Fruit fly (Drosophila melanogaster) whole organism, embryonic: ENCODE measurements around the gene CheB38b.

Experiments
- Ada2b ChIP-seq: fragments of 200-800 bp; sonication (Bioruptor generic); IDR thresholded peaks from 2 replicates; pipeline ENCODE4 v1.3.6; 2022; ENCODE audit warnings: missing biosample characterization, missing genetic modification characterization
- Antp ChIP-seq: fragments of 200-800 bp; sonication (Bioruptor generic); optimal IDR thresholded peaks from 3 replicates; lab custom pipeline; 2016; ENCODE audit warnings: missing biosample characterization, missing genetic modification characterization
- CG10147 ChIP-seq: fragments of 200-800 bp; sonication (Bioruptor generic); optimal IDR thresholded peaks from 2 replicates; lab custom pipeline; 2019; ENCODE audit warnings: missing biosample characterization, mild to moderate bottlenecking, missing genetic modification characterization, moderate library complexity
- CG1024 ChIP-seq: fragments of 200-800 bp; sonication (Bioruptor generic); IDR thresholded peaks from 2 replicates; pipeline ENCODE4 v1.3.6; 2022; ENCODE audit warnings: missing biosample characterization, missing genetic modification characterization
- CG10321 ChIP-seq: fragments of 200-800 bp; sonication (Bioruptor generic); IDR thresholded peaks from 2 replicates; pipeline ENCODE4 v1.3.6; 2022; ENCODE audit warnings: missing biosample characterization, missing genetic modification characterization
- CG10565 ChIP-seq: fragments of 200-800 bp; sonication (Bioruptor generic); optimal IDR thresholded peaks from 3 replicates; lab custom pipeline; 2016; ENCODE audit warnings: missing biosample characterization, mild to moderate bottlenecking, missing genetic modification characterization
- CG11093 ChIP-seq: fragments of 200-800 bp; sonication (Bioruptor generic); IDR thresholded peaks from 3 replicates; pipeline ENCODE4 v1.3.6; 2022; ENCODE audit warnings: missing biosample characterization, missing genetic modification characterization
- CG11695 ChIP-seq: fragments of 200-800 bp; sonication (Bioruptor generic); IDR thresholded peaks from 3 replicates; pipeline ENCODE4 v1.3.6; 2022; ENCODE audit warnings: missing biosample characterization, missing genetic modification characterization
- CG12219 ChIP-seq: fragments of 200-800 bp; sonication (Bioruptor generic); optimal IDR thresholded peaks from 3 replicates; lab custom pipeline; 2018; ENCODE audit warnings: missing biosample characterization, mild to moderate bottlenecking, missing genetic modification characterization
- CG13424 ChIP-seq: fragments of 200-800 bp; sonication (Bioruptor generic); optimal IDR thresholded peaks from 2 replicates; lab custom pipeline; 2019; ENCODE audit warnings: missing biosample characterization, mild to moderate bottlenecking, missing genetic modification characterization, moderate library complexity
- CG15011 ChIP-seq: fragments of 200-800 bp; sonication (Bioruptor generic); optimal IDR thresholded peaks from 3 replicates; lab custom pipeline; 2018; ENCODE audit warnings: missing biosample characterization, mild to moderate bottlenecking, missing genetic modification characterization
- CG15073 ChIP-seq: fragments of 200-800 bp; sonication (Bioruptor generic); optimal IDR thresholded peaks from 2 replicates; lab custom pipeline; 2016; ENCODE audit warnings: missing biosample characterization, missing genetic modification characterization
- CG15479 ChIP-seq: fragments of 200-800 bp; sonication (Bioruptor generic); optimal IDR thresholded peaks from 3 replicates; lab custom pipeline; 2019; ENCODE audit warnings: missing biosample characterization, mild to moderate bottlenecking, missing genetic modification characterization, moderate library complexity
- CG17328 ChIP-seq: fragments of 200-800 bp; sonication (Bioruptor generic); IDR thresholded peaks from 2 replicates; pipeline ENCODE4 v1.3.6; 2022; ENCODE audit warnings: missing biosample characterization, missing genetic modification characterization
- CG34422 ChIP-seq: fragments of 200-800 bp; sonication (Bioruptor generic); IDR thresholded peaks from 3 replicates; pipeline ENCODE4 v1.3.6; 2022; ENCODE audit warnings: missing biosample characterization, missing genetic modification characterization
- CG4820 ChIP-seq: fragments of 200-800 bp; sonication (Bioruptor generic); optimal IDR thresholded peaks from 3 replicates; lab custom pipeline; 2016; ENCODE audit warnings: missing biosample characterization, missing genetic modification characterization
- CG6272 ChIP-seq: fragments of 200-800 bp; sonication (Bioruptor generic); IDR thresholded peaks from 2 replicates; pipeline ENCODE4 v1.3.6; 2022; ENCODE audit warnings: missing biosample characterization, missing genetic modification characterization
- Dek ChIP-seq: fragments of 200-800 bp; sonication (Bioruptor generic); optimal IDR thresholded peaks from 3 replicates; lab custom pipeline; 2019; ENCODE audit warnings: missing biosample characterization, mild to moderate bottlenecking, missing genetic modification characterization, moderate library complexity
- GATAe ChIP-seq: fragments of 200-800 bp; sonication (Bioruptor generic); conservative IDR thresholded peaks from 2 replicates; pipeline ENCODE4 v1.3.6; 2022; ENCODE audit warnings: missing biosample characterization, missing genetic modification characterization
- Gug ChIP-seq: fragments of 200-800 bp; sonication (Bioruptor generic); IDR thresholded peaks from 4 replicates; pipeline ENCODE4 v1.3.6; 2022; ENCODE audit warnings: missing biosample characterization, missing genetic modification characterization
- HLH4C ChIP-seq: fragments of 200-800 bp; sonication (Bioruptor generic); IDR thresholded peaks from 3 replicates; pipeline ENCODE4 v1.3.6; 2022; ENCODE audit warnings: missing biosample characterization, missing genetic modification characterization; ENCODE audit not compliant: partially characterized antibody
- Hmr ChIP-seq: fragments of 200-800 bp; sonication (Bioruptor generic); optimal IDR thresholded peaks from 3 replicates; lab custom pipeline; 2017; ENCODE audit warnings: mild to moderate bottlenecking, missing biosample characterization, missing genetic modification reagents, missing genetic modification characterization
- Hmx ChIP-seq: fragments of 200-800 bp; sonication (Bioruptor generic); optimal IDR thresholded peaks from 2 replicates; lab custom pipeline; 2016; ENCODE audit warnings: missing biosample characterization, missing genetic modification characterization
- Med ChIP-seq: fragments of 200-800 bp; sonication (Bioruptor generic); peaks from one replicate; lab custom pipeline; 2016; ENCODE audit warnings: missing biosample characterization, missing genetic modification characterization, mild to moderate bottlenecking, inconsistent platforms, moderate library complexity
- Oli ChIP-seq: fragments of 200-800 bp; sonication (Bioruptor generic); optimal IDR thresholded peaks from 2 replicates; lab custom pipeline; 2018; ENCODE audit warnings: missing biosample characterization, mild to moderate bottlenecking, missing genetic modification characterization, moderate library complexity
- Rx ChIP-seq: fragments of 200-800 bp; sonication (Bioruptor generic); IDR thresholded peaks from 2 replicates; pipeline ENCODE4 v1.3.6; 2022; ENCODE audit warnings: missing biosample characterization, missing genetic modification characterization
- TFAM ChIP-seq: fragments of 200-800 bp; sonication (Bioruptor generic); optimal IDR thresholded peaks from 2 replicates; lab custom pipeline; 2017; ENCODE audit warnings: missing biosample characterization, missing genetic modification characterization, inconsistent platforms
- Vsx1 ChIP-seq: fragments of 200-800 bp; sonication (Bioruptor generic); optimal IDR thresholded peaks from 2 replicates; lab custom pipeline; 2017; ENCODE audit warnings: missing biosample characterization, mild to moderate bottlenecking, missing genetic modification characterization, missing genetic modification reagents
- ase ChIP-seq: fragments of 200-800 bp; sonication (Bioruptor generic); IDR thresholded peaks from 3 replicates; pipeline ENCODE4 v1.3.6; 2022; ENCODE audit warnings: missing biosample characterization, missing genetic modification characterization
- ash1 ChIP-seq: fragments of 200-800 bp; sonication (Bioruptor generic); optimal IDR thresholded peaks from 2 replicates; lab custom pipeline; 2018; ENCODE audit warnings: missing biosample characterization, mild to moderate bottlenecking, missing genetic modification characterization
- bab2 ChIP-seq: fragments of 200-800 bp; sonication (Bioruptor generic); optimal IDR thresholded peaks from 2 replicates; lab custom pipeline; 2016; ENCODE audit warnings: missing biosample characterization, missing genetic modification characterization
- bbx ChIP-seq: fragments of 200-800 bp; sonication (Bioruptor generic); IDR thresholded peaks from 2 replicates; pipeline ENCODE4 v1.3.6; 2022; ENCODE audit warnings: missing biosample characterization, missing genetic modification characterization; ENCODE audit not compliant: partially characterized antibody
- chinmo ChIP-seq: fragments of 200-800 bp; sonication (Bioruptor generic); IDR thresholded peaks from 4 replicates; pipeline ENCODE4 v1.3.6; 2022; ENCODE audit warnings: missing biosample characterization, missing genetic modification characterization; ENCODE audit not compliant: partially characterized antibody
- grn ChIP-seq: fragments of 200-800 bp; sonication (Bioruptor generic); optimal IDR thresholded peaks from 3 replicates; lab custom pipeline; 2017; ENCODE audit warnings: missing biosample characterization, missing genetic modification characterization
- gsb ChIP-seq: fragments of 200-800 bp; sonication (Bioruptor generic); IDR thresholded peaks from 2 replicates; pipeline ENCODE4 v1.3.6; 2022; ENCODE audit warnings: missing biosample characterization, missing genetic modification characterization
- hth ChIP-seq: fragments of >200 bp; optimal IDR thresholded peaks from 2 replicates; lab custom pipeline; 2017; ENCODE audit warnings: inconsistent platforms
- ind ChIP-seq: fragments of 200-800 bp; sonication (Bioruptor generic); optimal IDR thresholded peaks from 3 replicates; lab custom pipeline; 2016; ENCODE audit warnings: missing biosample characterization, missing genetic modification characterization
- kni ChIP-seq: fragments of 200-800 bp; sonication (Bioruptor generic); optimal IDR thresholded peaks from 3 replicates; lab custom pipeline; 2017; ENCODE audit warnings: mild to moderate bottlenecking, missing biosample characterization, missing genetic modification reagents, missing genetic modification characterization
- pnt ChIP-seq: fragments of 200-800 bp; sonication (Bioruptor generic); optimal IDR thresholded peaks from 3 replicates; lab custom pipeline; 2016; ENCODE audit warnings: missing biosample characterization, missing genetic modification characterization
- pros ChIP-seq: fragments of 200-800 bp; sonication (Bioruptor generic); optimal IDR thresholded peaks from 3 replicates; lab custom pipeline; 2019; ENCODE audit warnings: missing biosample characterization, mild to moderate bottlenecking, missing genetic modification characterization, moderate library complexity
- psq ChIP-seq: fragments of 200-800 bp; sonication (Bioruptor generic); optimal IDR thresholded peaks from 2 replicates; lab custom pipeline; 2017; ENCODE audit warnings: missing biosample characterization, missing genetic modification characterization
- repo ChIP-seq: fragments of 200-800 bp; sonication (Bioruptor generic); optimal IDR thresholded peaks from 2 replicates; lab custom pipeline; 2016; ENCODE audit warnings: missing biosample characterization, missing genetic modification characterization
- sc ChIP-seq, 3 experiments: fragments of >200 bp in 2 of 3; fragments of 200-800 bp in 1 of 3; sonication (Bioruptor generic) in 1 of 3; optimal IDR thresholded peaks; 2 replicates in 2 of 3; 3 replicates in 1 of 3; lab custom pipeline; 2017; ENCODE audit warnings: mild to moderate bottlenecking in 1 of 3, missing biosample characterization in 1 of 3, missing genetic modification characterization in 1 of 3, missing genetic modification reagents in 1 of 3
- schlank ChIP-seq: fragments of 200-800 bp; sonication (Bioruptor generic); optimal IDR thresholded peaks from 2 replicates; lab custom pipeline; 2018; ENCODE audit warnings: missing biosample characterization, mild to moderate bottlenecking, missing genetic modification characterization
- ssp ChIP-seq: fragments of 200-800 bp; sonication (Bioruptor generic); IDR thresholded peaks from 2 replicates; pipeline ENCODE4 v1.3.6; 2022; ENCODE audit warnings: missing biosample characterization, missing genetic modification characterization
- tap ChIP-seq: fragments of 200-800 bp; optimal IDR thresholded peaks from 3 replicates; lab custom pipeline; 2019; ENCODE audit warnings: missing biosample characterization, mild to moderate bottlenecking, missing genetic modification characterization, moderate library complexity
- toy ChIP-seq: fragments of 200-800 bp; sonication (Bioruptor generic); IDR thresholded peaks from 2 replicates; pipeline ENCODE4 v1.3.6; 2022; ENCODE audit warnings: missing biosample characterization, missing genetic modification characterization
- tx ChIP-seq: fragments of 200-800 bp; sonication (Bioruptor generic); optimal IDR thresholded peaks from 2 replicates; lab custom pipeline; 2016; ENCODE audit warnings: missing biosample characterization, missing genetic modification characterization
- unpg ChIP-seq: fragments of 200-800 bp; sonication (Bioruptor generic); optimal IDR thresholded peaks from 3 replicates; lab custom pipeline; 2018; ENCODE audit warnings: missing biosample characterization, mild to moderate bottlenecking, missing genetic modification characterization, moderate library complexity
- vvl ChIP-seq: fragments of 200-800 bp; sonication (Bioruptor generic); IDR thresholded peaks from 2 replicates; pipeline ENCODE4 v1.3.6; 2022; ENCODE audit warnings: missing biosample characterization, missing genetic modification characterization
- wdn ChIP-seq: fragments of 200-800 bp; sonication (Bioruptor generic); IDR thresholded peaks from 2 replicates; pipeline ENCODE4 v1.3.6; 2022; ENCODE audit warnings: missing biosample characterization, missing genetic modification characterization
- wor ChIP-seq: fragments of 200-800 bp; sonication (Bioruptor generic); IDR thresholded peaks from 2 replicates; pipeline ENCODE4 v1.3.6; 2022; ENCODE audit warnings: missing biosample characterization, missing genetic modification characterization

CheB38b gene

DNA sequence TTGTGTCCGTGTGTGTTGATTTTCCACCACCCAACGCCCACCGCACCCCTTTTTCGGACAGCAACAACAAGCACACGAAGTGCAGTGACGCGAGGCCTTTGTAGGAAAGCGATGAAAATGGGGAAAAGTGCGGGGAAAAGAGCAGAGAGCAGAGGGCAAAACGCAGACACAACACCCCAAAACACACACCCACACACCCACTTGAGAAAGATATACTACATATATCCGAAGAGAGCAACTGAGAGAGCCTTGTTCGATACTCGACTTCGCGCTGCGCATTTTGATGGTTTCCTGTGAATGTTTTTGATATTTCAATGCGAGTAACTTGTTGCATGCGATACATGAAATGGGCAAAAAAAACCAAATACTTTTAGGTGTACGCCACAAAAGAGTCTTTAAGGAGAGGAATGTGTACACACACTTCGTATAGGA lies 13.3 kb downstream of the CheB38b start (continued):
- TF ChIP-seq CG15011 (GFP tag; lab: Kevin White, UChicago): no peak
- peak; percentile 12 for TF ChIP-seq kni (GFP tag; lab: Kevin White, UChicago)
- peak; percentile 83 for TF ChIP-seq pros
- no peak for TF ChIP-seq schlank (tag; lab: Kevin White, UChicago)
- TF ChIP-seq repo (GFP tag; lab: Kevin White, UChicago): no peak
- TF ChIP-seq Hmr (GFP tag; lab: Kevin White, UChicago): no peak
- TF ChIP-seq Antp (GFP tag; lab: Kevin White, UChicago): no peak
- no peak for TF ChIP-seq bab2 (GFP tag; lab: Kevin White, UChicago)
- no peak for TF ChIP-seq wdn (GFP tag; lab: Robert Waterston, UW)
- no peak for TF ChIP-seq vvl
- peak; percentile 78; the same call in 2 of the 4 replicates for TF ChIP-seq chinmo
- no peak for TF ChIP-seq CG17328 (GFP tag; lab: Robert Waterston, UW)
- TF ChIP-seq hth (lab: Kevin White, UChicago): no peak
- no peak for TF ChIP-seq tx
- TF ChIP-seq CG11093: no peak
- no peak for TF ChIP-seq CG13424 (tag; lab: Kevin White, UChicago)
- no peak for TF ChIP-seq CG15073 (GFP tag; lab: Kevin White, UChicago)
- TF ChIP-seq Ada2b (GFP tag; lab: Robert Waterston, UW): no peak
- 0 out of 2 replicates have a peak, but pooled peaks have one; percentile 47 for TF ChIP-seq toy
- no peak for TF ChIP-seq CG10321 (GFP tag; lab: Robert Waterston, UW)
- TF ChIP-seq CG10565 (GFP tag; lab: Kevin White, UChicago): no peak
- TF ChIP-seq ssp (GFP tag; lab: Robert Waterston, UW): no peak
- TF ChIP-seq CG10147 (GFP tag; lab: Kevin White, UChicago): no peak
- 0 out of 3 replicates have a peak, but pooled peaks have one; percentile 29 for TF ChIP-seq HLH4C (GFP tag; lab: Robert Waterston, UW)
- TF ChIP-seq CG34422 (GFP tag; lab: Robert Waterston, UW): no peak
- no peak for TF ChIP-seq CG1024 (GFP tag; lab: Robert Waterston, UW)
- no peak for TF ChIP-seq Vsx1 (GFP tag; lab: Kevin White, UChicago)
- no peak for TF ChIP-seq psq (GFP tag; lab: Kevin White, UChicago)
- no peak for TF ChIP-seq sc (optimal IDR thresholded peaks at IDR 0.05; lab: Kevin White, UChicago)
- no peak for TF ChIP-seq sc (GFP tag; optimal IDR thresholded peaks at IDR 0.05; lab: Kevin White, UChicago)
- no peak for TF ChIP-seq CG6272
- no peak for TF ChIP-seq Rx (GFP tag; lab: Robert Waterston, UW)
- TF ChIP-seq Oli: no peak
- TF ChIP-seq CG11695 (GFP tag; lab: Robert Waterston, UW): no peak
- TF ChIP-seq TFAM: no peak
- no peak for TF ChIP-seq CG4820
- TF ChIP-seq gsb (GFP tag; lab: Robert Waterston, UW): no peak
- TF ChIP-seq ase (GFP tag; lab: Robert Waterston, UW): no peak
- TF ChIP-seq Dek (tag; lab: Kevin White, UChicago): no peak
- no peak for TF ChIP-seq Gug (GFP tag; lab: Robert Waterston, UW)
- TF ChIP-seq CG12219 (GFP tag; lab: Kevin White, UChicago): no peak
- no peak for TF ChIP-seq GATAe
- no peak for TF ChIP-seq CG15479 (GFP tag; lab: Kevin White, UChicago)
- no peak for TF ChIP-seq wor
- TF ChIP-seq unpg (GFP tag; lab: Kevin White, UChicago): no peak
- TF ChIP-seq ash1 (GFP tag; lab: Kevin White, UChicago): no peak
- TF ChIP-seq Med: no peak
- TF ChIP-seq grn (GFP tag; lab: Kevin White, UChicago): no peak
- no peak for TF ChIP-seq ind (GFP tag; lab: Kevin White, UChicago)
- TF ChIP-seq tap (tag; lab: Kevin White, UChicago): no peak
- TF ChIP-seq pnt (GFP tag; lab: Kevin White, UChicago): no peak
- no peak for TF ChIP-seq bbx (GFP tag; lab: Robert Waterston, UW)
- TF ChIP-seq Hmx (GFP tag; lab: Kevin White, UChicago): no peak
